Worm (Caenorhabditis elegans) whole organism, L1 larva: ENCODE measurements around the gene droe-4.

Source experiments
- C34B4.2 ChIP-seq: sonication (generic microtip); optimal IDR thresholded peaks from 2 replicates; lab custom pipeline; 2017; ENCODE audit warnings: mild to moderate bottlenecking, missing genetic modification characterization, missing compliant biosample characterization
- F16B12.6 ChIP-seq: fragments of 150-350 bp; optimal IDR thresholded peaks from 2 replicates; lab custom pipeline; 2014; ENCODE audit warnings: missing biosample characterization, missing genetic modification characterization
- alr-1 ChIP-seq: fragments of 200-800 bp; sonication (Bioruptor generic); optimal IDR thresholded peaks from 2 replicates; lab custom pipeline; 2018; ENCODE audit warnings: borderline replicate concordance, mild to moderate bottlenecking, missing genetic modification characterization, missing compliant biosample characterization
- aly-2 ChIP-seq: fragments of 150-350 bp; optimal IDR thresholded peaks from 2 replicates; lab custom pipeline; 2014; ENCODE audit warnings: missing biosample characterization, missing genetic modification characterization
- ama-1 ChIP-seq: fragments of 150-350 bp; optimal IDR thresholded peaks from 2 replicates; lab custom pipeline; 2014
- ceh-63 ChIP-seq: fragments of 200-800 bp; sonication (Bioruptor generic); optimal IDR thresholded peaks from 2 replicates; lab custom pipeline; 2018; ENCODE audit warnings: mild to moderate bottlenecking, missing genetic modification characterization, missing compliant biosample characterization
- ceh-90 ChIP-seq: sonication (generic microtip); optimal IDR thresholded peaks from 2 replicates; lab custom pipeline; 2016; ENCODE audit warnings: missing genetic modification characterization, missing compliant biosample characterization
- ces-1 ChIP-seq: fragments of 150-350 bp; optimal IDR thresholded peaks from 2 replicates; lab custom pipeline; 2014; ENCODE audit warnings: missing biosample characterization, missing genetic modification reagents, missing genetic modification characterization
- dsc-1 ChIP-seq: sonication (generic microtip); optimal IDR thresholded peaks from 2 replicates; lab custom pipeline; 2016; ENCODE audit warnings: mild to moderate bottlenecking, missing genetic modification characterization, missing compliant biosample characterization
- efl-1 ChIP-seq, 4 experiments: fragments of 150-350 bp; optimal IDR thresholded peaks in 3 of 4; peaks in 1 of 4; 1 replicate in 1 of 4; 2 replicates in 3 of 4; lab custom pipeline; 2014; ENCODE audit warnings: missing biosample characterization in 2 of 4, missing genetic modification characterization in 2 of 4, missing genetic modification reagents in 2 of 4
- efl-3 ChIP-seq: fragments of 200-800 bp; sonication (Bioruptor generic); optimal IDR thresholded peaks from 2 replicates; lab custom pipeline; 2018; ENCODE audit warnings: mild to moderate bottlenecking, missing genetic modification characterization, missing compliant biosample characterization
- egl-13 ChIP-seq: sonication (generic microtip); optimal IDR thresholded peaks from 2 replicates; lab custom pipeline; 2016; ENCODE audit warnings: missing genotype, missing genetic modification reagents, missing genetic modification characterization, missing compliant biosample characterization
- elt-3 ChIP-seq, 6 experiments: fragments of 150-350 bp in 1 of 6; sonication (generic microtip); optimal IDR thresholded peaks; 2 replicates each; lab custom pipeline; 2017 to 2018; ENCODE audit warnings: missing biosample characterization in 6 of 6, missing genetic modification characterization in 6 of 6, inconsistent platforms in 1 of 6
- ets-5 ChIP-seq: fragments of 200-800 bp; sonication (Bioruptor generic); IDR thresholded peaks from 2 replicates; pipeline ENCODE4 v1.3.6; 2022; ENCODE audit warnings: missing genetic modification characterization, missing compliant biosample characterization
- fkh-10 ChIP-seq: sonication (generic microtip); optimal IDR thresholded peaks from 2 replicates; lab custom pipeline; 2017; ENCODE audit warnings: missing biosample characterization, missing genetic modification reagents, missing genetic modification characterization
- fkh-4 ChIP-seq: sonication (generic microtip); optimal IDR thresholded peaks from 2 replicates; lab custom pipeline; 2016; ENCODE audit warnings: missing compliant biosample characterization, missing genetic modification characterization, borderline replicate concordance
- fkh-8 ChIP-seq: sonication (generic microtip); optimal IDR thresholded peaks from 2 replicates; lab custom pipeline; 2016; ENCODE audit warnings: mild to moderate bottlenecking, missing genetic modification characterization, missing compliant biosample characterization
- hlh-4 ChIP-seq: sonication (generic microtip); optimal IDR thresholded peaks from 2 replicates; lab custom pipeline; 2016; ENCODE audit warnings: mild to moderate bottlenecking, missing genetic modification characterization, missing compliant biosample characterization
- isw-1 ChIP-seq: fragments of 200-800 bp; sonication (Bioruptor generic); IDR thresholded peaks from 2 replicates; pipeline ENCODE4 v1.3.6; 2022; ENCODE audit warnings: missing genetic modification characterization, missing compliant biosample characterization
- jun-1 ChIP-seq: fragments of 150-350 bp; optimal IDR thresholded peaks from 2 replicates; lab custom pipeline; 2014; ENCODE audit warnings: missing biosample characterization, missing genetic modification reagents, missing genetic modification characterization
- lin-39 ChIP-seq: fragments of 150-350 bp; optimal IDR thresholded peaks from 2 replicates; lab custom pipeline; 2014; ENCODE audit warnings: missing biosample characterization, missing genetic modification reagents, missing genetic modification characterization
- nhr-11 ChIP-seq: fragments of 150-350 bp; optimal IDR thresholded peaks from 2 replicates; lab custom pipeline; 2014; ENCODE audit warnings: missing biosample characterization, missing genetic modification characterization
- nhr-19 ChIP-seq: fragments of 200-800 bp; sonication (Bioruptor generic); conservative IDR thresholded peaks from 2 replicates; pipeline ENCODE4 v1.3.6; 2022; ENCODE audit warnings: missing genetic modification characterization, missing compliant biosample characterization
- nhr-47 ChIP-seq: sonication (generic microtip); optimal IDR thresholded peaks from 2 replicates; lab custom pipeline; 2016; ENCODE audit warnings: mild to moderate bottlenecking, missing genetic modification characterization, moderate library complexity, missing compliant biosample characterization
- nhr-71 ChIP-seq: sonication (generic microtip); optimal IDR thresholded peaks from 2 replicates; lab custom pipeline; 2016; ENCODE audit warnings: mild to moderate bottlenecking, missing genetic modification characterization, moderate library complexity, missing compliant biosample characterization
- nhr-76 ChIP-seq: sonication (generic microtip); optimal IDR thresholded peaks from 2 replicates; lab custom pipeline; 2017; ENCODE audit warnings: missing biosample characterization, missing genetic modification characterization
- nhr-90 ChIP-seq: sonication (generic microtip); optimal IDR thresholded peaks from 2 replicates; lab custom pipeline; 2016; ENCODE audit warnings: mild to moderate bottlenecking, missing genetic modification characterization, missing compliant biosample characterization; ENCODE audit not compliant: poor library complexity
- pax-3 ChIP-seq: fragments of 200-800 bp; sonication (Bioruptor generic); optimal IDR thresholded peaks from 2 replicates; lab custom pipeline; 2018; ENCODE audit warnings: mild to moderate bottlenecking, missing genetic modification characterization, moderate library complexity, missing compliant biosample characterization
- rnt-1 ChIP-seq: sonication (generic microtip); optimal IDR thresholded peaks from 2 replicates; lab custom pipeline; 2016; ENCODE audit warnings: mild to moderate bottlenecking, missing genetic modification characterization, moderate library complexity, missing compliant biosample characterization
- snu-23 ChIP-seq: sonication (generic microtip); optimal IDR thresholded peaks from 2 replicates; lab custom pipeline; 2016; ENCODE audit warnings: missing genetic modification characterization, missing compliant biosample characterization
- tbx-2 ChIP-seq: sonication (generic microtip); optimal IDR thresholded peaks from 2 replicates; lab custom pipeline; 2016; ENCODE audit warnings: missing genetic modification characterization, missing compliant biosample characterization
- tlp-1 ChIP-seq: fragments of 150-350 bp; optimal IDR thresholded peaks from 2 replicates; lab custom pipeline; 2014; ENCODE audit warnings: missing biosample characterization, missing genetic modification characterization
- unc-130 ChIP-seq: fragments of 150-350 bp; optimal IDR thresholded peaks from 2 replicates; lab custom pipeline; 2017; ENCODE audit warnings: missing biosample characterization, missing genetic modification characterization, inconsistent platforms
- unc-30 ChIP-seq: sonication (generic microtip); optimal IDR thresholded peaks from 2 replicates; lab custom pipeline; 2017; ENCODE audit warnings: missing biosample characterization, missing genetic modification characterization
- unc-62 ChIP-seq: fragments of 150-350 bp; optimal IDR thresholded peaks from 2 replicates; lab custom pipeline; 2014; ENCODE audit warnings: missing biosample characterization, missing genetic modification reagents, missing genetic modification characterization
- unc-86 ChIP-seq: sonication (generic microtip); optimal IDR thresholded peaks from 2 replicates; lab custom pipeline; 2016; ENCODE audit warnings: missing genetic modification characterization, missing compliant biosample characterization
- vab-15 ChIP-seq: sonication (generic microtip); optimal IDR thresholded peaks from 2 replicates; lab custom pipeline; 2017; ENCODE audit warnings: missing genotype, mild to moderate bottlenecking, missing genetic modification characterization, missing compliant biosample characterization
- zag-1 ChIP-seq: fragments of 150-350 bp; optimal IDR thresholded peaks from 2 replicates; lab custom pipeline; 2014; ENCODE audit warnings: missing biosample characterization, missing genetic modification characterization
- zip-4 ChIP-seq: fragments of 200-800 bp; sonication (Bioruptor generic); optimal IDR thresholded peaks from 2 replicates; lab custom pipeline; 2018; ENCODE audit warnings: mild to moderate bottlenecking, missing genetic modification characterization, moderate library complexity, missing compliant biosample characterization
- ztf-11 ChIP-seq, 2 experiments: sonication (generic microtip); optimal IDR thresholded peaks; 2 replicates each; lab custom pipeline; 2016 to 2017; ENCODE audit warnings: missing genetic modification characterization in 2 of 2, missing biosample characterization in 1 of 2, missing compliant biosample characterization in 1 of 2
- ztf-4 ChIP-seq: fragments of 150-350 bp; optimal IDR thresholded peaks from 2 replicates; lab custom pipeline; 2014; ENCODE audit warnings: missing biosample characterization, missing genetic modification characterization

droe-4 gene

DNA sequence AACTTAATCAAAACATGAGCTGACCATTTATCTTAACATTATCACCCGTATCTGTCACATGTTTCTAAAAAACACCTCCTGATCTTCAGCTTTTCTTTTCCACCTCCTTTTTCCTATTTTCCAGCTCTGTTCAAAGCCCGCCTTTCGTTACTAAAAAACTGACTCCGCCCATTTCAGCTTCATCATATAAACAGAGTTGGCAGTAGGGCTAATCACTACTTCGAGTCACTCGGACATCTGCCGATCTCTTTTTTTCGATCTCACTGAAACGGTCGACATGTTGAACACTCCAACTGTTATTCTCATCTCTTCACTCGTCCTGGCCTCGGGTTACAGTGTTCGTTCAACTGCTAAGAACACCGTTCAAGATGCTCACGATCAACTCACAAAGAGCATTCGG lies at the start of gene droe-4:
droe-4 (plus strand) TSS at position 172 of the 400 bp plus-strand sequence.
- no peak for TF ChIP-seq hlh-4
- TF ChIP-seq fkh-10, result no peak
- no peak for TF ChIP-seq snu-23 (GFP tag; lab: Kevin White, UChicago)
- TF ChIP-seq unc-30 (tag; lab: Kevin White, UChicago), result no peak
- TF ChIP-seq C34B4.2 (tag; lab: Kevin White, UChicago), result no peak
- TF ChIP-seq nhr-47 (tag; lab: Kevin White, UChicago), result peak; percentile 40
- peak; percentile 23 for TF ChIP-seq nhr-71 (tag; lab: Kevin White, UChicago)
- no peak for TF ChIP-seq ama-1
- TF ChIP-seq ztf-11 (tag; optimal IDR thresholded peaks at IDR 0.05; lab: Kevin White, UChicago), result no peak
- TF ChIP-seq zip-4 (GFP tag; lab: Kevin White, UChicago), result no peak
- no peak for TF ChIP-seq ets-5
- no peak for TF ChIP-seq nhr-19 (GFP tag; lab: Robert Waterston, UW)
- no peak for TF ChIP-seq efl-1 (optimal IDR thresholded peaks at IDR 0.05; lab: Kevin White, UChicago)
- TF ChIP-seq efl-1 (GFP tag; optimal IDR thresholded peaks at IDR 0.05 in 1 of 2; lab: Kevin White, UChicago), result no peak
- no peak for TF ChIP-seq unc-62 (GFP tag; lab: Kevin White, UChicago)
- no peak for TF ChIP-seq tbx-2 (tag; lab: Kevin White, UChicago)
- peak; percentile 33 for TF ChIP-seq fkh-8 (tag; lab: Kevin White, UChicago)
- TF ChIP-seq pax-3 (tag; lab: Kevin White, UChicago), result peak; percentile 66
- TF ChIP-seq ceh-63 (GFP tag; lab: Kevin White, UChicago), result no peak
- TF ChIP-seq fkh-4 (tag; lab: Kevin White, UChicago), result no peak
- TF ChIP-seq aly-2, result no peak
- peak; percentile 66 for TF ChIP-seq dsc-1 (tag; lab: Kevin White, UChicago)
- no peak for TF ChIP-seq vab-15

DNA sequence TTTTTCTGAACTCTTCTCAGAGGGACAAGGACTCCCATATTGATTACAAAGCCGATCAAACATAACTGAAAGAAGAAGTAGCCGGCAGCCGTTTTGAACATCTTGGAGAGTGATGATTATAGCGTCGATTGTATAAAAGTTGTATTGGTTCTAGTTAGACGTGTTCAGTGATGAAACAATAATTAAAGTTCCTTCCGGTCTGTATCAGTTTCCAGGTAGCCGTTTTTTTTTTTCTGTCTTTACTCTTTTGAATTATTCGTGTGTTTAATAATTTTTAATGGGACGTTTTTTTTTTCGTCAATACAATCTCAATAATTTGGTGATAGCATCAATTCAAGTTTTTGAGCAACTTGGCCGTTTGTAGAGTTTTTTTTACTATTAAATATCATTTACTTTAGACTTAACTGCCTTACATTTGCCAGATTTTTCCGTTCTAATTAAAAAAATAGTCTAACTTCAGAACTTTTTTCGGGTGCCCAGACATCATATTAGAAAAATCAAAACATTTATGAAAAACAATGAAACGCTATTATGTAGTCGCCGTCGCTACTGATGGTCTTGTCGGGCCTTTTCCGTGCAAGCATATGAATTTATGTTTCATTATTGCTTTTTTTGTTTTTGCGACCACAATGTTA lies 46.0 kb upstream of the droe-4 start, which contains the start of the genes srx-10 and clec-226:
srx-10 (minus strand) TSS at position 101 of the 635 bp plus-strand sequence.
clec-226 (plus strand) TSS at position 585 of the 635 bp plus-strand sequence.
- TF ChIP-seq F16B12.6 (no peak), jun-1 (tag; lab: Kevin White, UChicago) (no peak), elt-3 (tag; optimal IDR thresholded peaks at IDR 0.05; lab: Kevin White, UChicago) (no peak), ces-1 (no peak), tbx-2 (tag; lab: Kevin White, UChicago) (no peak), ceh-90 (tag; lab: Kevin White, UChicago) (no peak), fkh-8 (tag; lab: Kevin White, UChicago) (no peak), nhr-90 (tag; lab: Kevin White, UChicago) (no peak), ceh-63 (GFP tag; lab: Kevin White, UChicago) (no peak), isw-1 (GFP tag; lab: Robert Waterston, UW) (no peak), nhr-76 (tag; lab: Kevin White, UChicago) (no peak), ets-5 (no peak)

DNA sequence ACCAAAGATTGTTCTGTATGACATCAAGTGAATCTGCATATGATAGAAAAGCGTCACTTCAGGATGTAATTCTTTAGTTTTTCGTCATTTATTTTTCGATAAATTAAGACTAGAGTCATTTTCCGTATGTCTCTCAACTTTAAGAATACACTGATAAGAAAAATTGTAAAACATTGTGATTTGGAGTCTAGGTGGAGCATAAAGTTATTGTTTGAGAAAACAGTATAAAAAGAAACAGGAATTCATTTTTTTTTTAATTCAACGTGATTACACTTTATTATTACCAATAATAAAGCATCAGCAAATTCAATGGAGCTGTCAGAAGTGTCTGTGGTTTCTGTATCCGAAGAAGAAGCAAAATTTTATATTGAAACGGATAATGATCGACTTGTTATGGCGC lies 43.4 kb upstream of the droe-4 start, which contains the start of gene R10D12.6:
R10D12.6 (plus strand) TSS at position 301 of the 400 bp plus-strand sequence.
- TF ChIP-seq tlp-1, result no peak
- TF ChIP-seq alr-1 (tag; lab: Kevin White, UChicago), result no peak
- no peak for TF ChIP-seq fkh-10
- TF ChIP-seq unc-86 (tag; lab: Kevin White, UChicago), result no peak
- TF ChIP-seq zag-1, result no peak
- no peak for TF ChIP-seq unc-130 (tag; lab: Kevin White, UChicago)
- TF ChIP-seq ztf-4, result no peak
- TF ChIP-seq rnt-1 (tag; lab: Kevin White, UChicago), result no peak
- no peak for TF ChIP-seq lin-39 (tag; lab: Kevin White, UChicago)
- no peak for TF ChIP-seq nhr-11 (tag; lab: Kevin White, UChicago)
- TF ChIP-seq dsc-1 (tag; lab: Kevin White, UChicago), result no peak
- no peak for TF ChIP-seq vab-15
- no peak for TF ChIP-seq egl-13 (tag; lab: Kevin White, UChicago)
- TF ChIP-seq efl-3 (GFP tag; lab: Kevin White, UChicago), result no peak
